Worm (Caenorhabditis elegans) whole organism, early embryonic: Measurements from ENCODE around the gene F55G1.1.

Experiments
- ama-1 ChIP-seq: fragments of 150-350 bp; optimal IDR thresholded peaks from 2 replicates; lab custom pipeline; 2014
- ets-7 ChIP-seq: sonication (generic microtip); optimal IDR thresholded peaks from 2 replicates; lab custom pipeline; 2016; ENCODE audit warnings: missing genotype, missing genetic modification characterization, missing compliant biosample characterization
- hnd-1 ChIP-seq: sonication (generic microtip); optimal IDR thresholded peaks from 2 replicates; lab custom pipeline; 2016; ENCODE audit warnings: missing genetic modification characterization, missing compliant biosample characterization
- sea-1 ChIP-seq: fragments of 200-800 bp; sonication (Bioruptor generic); conservative IDR thresholded peaks from 2 replicates; pipeline ENCODE4 v1.3.6; 2022; ENCODE audit warnings: missing genetic modification characterization, missing compliant biosample characterization
- tra-4 ChIP-seq: sonication (generic microtip); optimal IDR thresholded peaks from 2 replicates; lab custom pipeline; 2017; ENCODE audit warnings: missing genetic modification characterization, missing compliant biosample characterization

DNA sequence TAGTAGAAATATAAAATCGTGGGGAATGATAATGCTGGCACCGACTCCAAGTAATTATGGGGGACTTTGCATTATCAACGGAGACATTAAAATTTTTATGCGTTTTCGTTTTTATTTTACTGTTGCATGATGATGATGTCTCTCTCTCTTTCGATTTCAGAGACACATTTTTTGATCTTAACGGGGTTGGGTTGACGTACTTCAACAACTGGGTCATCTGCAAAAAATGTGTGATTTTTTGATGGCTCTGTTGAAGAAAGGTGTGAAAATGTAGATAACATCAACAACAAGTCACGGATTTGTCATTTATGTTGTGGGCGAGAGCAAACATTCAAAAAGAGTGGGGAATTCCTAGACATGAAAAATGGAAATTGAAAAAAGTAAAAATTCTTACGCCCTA, 9.8 kb downstream of the F55G1.1 start, which contains the start of gene F55G1.15:
- TF ChIP-seq sea-1 (GFP tag; lab: Robert Waterston, UW) (no peak), ama-1 (lab: Kevin White, UChicago) (no peak), ets-7 (tag; lab: Kevin White, UChicago) (no peak), tra-4 (tag; lab: Kevin White, UChicago) (no peak), hnd-1 (tag; lab: Kevin White, UChicago) (no peak)
